Worm (Caenorhabditis elegans) whole organism, L4/young adult: ENCODE results near the gene pho-7.

Experiments
- W03F9.2 ChIP-seq: fragments of 150-350 bp; optimal IDR thresholded peaks from 2 replicates; lab custom pipeline; 2014; ENCODE audit warnings: missing biosample characterization, missing genetic modification characterization
- dao-5 ChIP-seq: sonication (generic microtip); optimal IDR thresholded peaks from 2 replicates; lab custom pipeline; 2016; ENCODE audit warnings: missing genotype, missing genetic modification characterization, moderate library complexity, missing compliant biosample characterization
- him-1 ChIP-seq: sonication (generic microtip); optimal IDR thresholded peaks from 2 replicates; lab custom pipeline; 2016; ENCODE audit warnings: missing genotype, missing genetic modification reagents, missing genetic modification characterization, missing compliant biosample characterization

DNA sequence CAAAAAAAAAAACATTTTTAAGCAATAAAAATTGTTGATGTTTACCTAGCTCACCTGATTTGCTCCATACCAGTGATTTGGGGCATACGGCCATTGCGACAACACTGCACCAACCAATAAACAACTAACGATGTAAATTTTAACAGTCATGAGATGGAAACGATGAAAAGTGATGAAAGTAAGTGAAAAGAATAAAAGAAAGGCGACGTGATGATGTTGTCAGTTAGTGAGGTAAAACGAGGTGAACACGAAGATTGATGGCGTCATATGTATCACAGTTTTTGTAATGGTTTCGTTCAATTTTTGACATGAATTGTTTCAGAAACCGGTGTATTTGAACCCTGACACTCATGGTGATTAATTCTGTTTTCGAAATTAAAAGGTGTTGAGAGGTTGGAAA is 10.0 kb upstream of the pho-7 start, which contains the start of gene K09C8.7:
- TF ChIP-seq W03F9.2 (tag; lab: Kevin White, UChicago) (no peak), him-1 (tag; lab: Kevin White, UChicago) (no peak), dao-5 (tag; lab: Kevin White, UChicago) (no peak)
